Worm (Caenorhabditis elegans): ENCODE data around the gene C05E11.3.
A peak's percentile ranks its signal among the peaks of the same experiment; 100 is the strongest.

C05E11.3 gene

ce11 chrX:4619582-4619981 is 41.5 kb downstream of the C05E11.3 start, which contains the start of gene pqn-65 (continued):
- no peak for TF ChIP-seq R02D3.7 (tag; optimal IDR thresholded peaks at IDR 0.05)
- TF ChIP-seq zag-1 (tag; optimal IDR thresholded peaks at IDR 0.05), result no peak
- TF ChIP-seq peb-1 (tag; optimal IDR thresholded peaks at IDR 0.05), result no peak

ce11 chrX:4620019-4620418 is 42.0 kb downstream of the C05E11.3 start:
- TF ChIP-seq lin-11 (tag; optimal IDR thresholded peaks at IDR 0.05), result peak; percentile 31
- TF ChIP-seq zag-1 (tag; optimal IDR thresholded peaks at IDR 0.05), result peak; percentile 58
- TF ChIP-seq ZK546.5 (tag; optimal IDR thresholded peaks at IDR 0.05), result no peak
- no peak for TF ChIP-seq lin-39 (tag; optimal IDR thresholded peaks at IDR 0.05)
- TF ChIP-seq unc-55 (GFP tag; optimal IDR thresholded peaks at IDR 0.05), result peak; percentile 33

- no peak for TF ChIP-seq nhr-10 (tag; optimal IDR thresholded peaks at IDR 0.05)
- no peak for TF ChIP-seq snpc-4 (tag; optimal IDR thresholded peaks at IDR 0.05)
- no peak for TF ChIP-seq unc-62 (GFP tag; optimal IDR thresholded peaks at IDR 0.05)
- TF ChIP-seq skn-1 (tag; optimal IDR thresholded peaks at IDR 0.05), result no peak
- TF ChIP-seq alr-1 (tag; optimal IDR thresholded peaks at IDR 0.05), result no peak
- no peak for TF ChIP-seq nhr-6 (tag; optimal IDR thresholded peaks at IDR 0.05)
- TF ChIP-seq nhr-11 (tag; optimal IDR thresholded peaks at IDR 0.05), result no peak
- no peak for TF ChIP-seq nhr-21 (tag; optimal IDR thresholded peaks at IDR 0.05)
- TF ChIP-seq unc-39 (tag; optimal IDR thresholded peaks at IDR 0.05), result no peak
- no peak for TF ChIP-seq F13H6.1 (tag; optimal IDR thresholded peaks at IDR 0.05)
- TF ChIP-seq elt-3 (tag; optimal IDR thresholded peaks at IDR 0.05), result no peak
- no peak for TF ChIP-seq ceh-16 (tag; optimal IDR thresholded peaks at IDR 0.05)
- TF ChIP-seq ztf-4 (tag; optimal IDR thresholded peaks at IDR 0.05), result no peak
- TF ChIP-seq C34F6.9 (tag; optimal IDR thresholded peaks at IDR 0.05), result no peak
- no peak for TF ChIP-seq ceh-82 (tag; optimal IDR thresholded peaks at IDR 0.05)
- no peak for TF ChIP-seq mbf-1 (tag; optimal IDR thresholded peaks at IDR 0.05)
- TF ChIP-seq ztf-1 (GFP tag; conservative IDR thresholded peaks at IDR 0.05), result no peak
- TF ChIP-seq sem-4 (tag; optimal IDR thresholded peaks at IDR 0.05), result no peak
These were observed 44.0 kb downstream of the C05E11.3 start, which contains the start of gene C46C11.3 for ce11 chrX:4622024-4622423. Gene C46C11.3 (plus strand): TSS chrX:4622324.

- TF ChIP-seq mdl-1 (tag; optimal IDR thresholded peaks at IDR 0.05), result no peak
- no peak for TF ChIP-seq sma-9 (GFP tag; optimal IDR thresholded peaks at IDR 0.05)
- no peak for TF ChIP-seq sma-9 (tag; optimal IDR thresholded peaks at IDR 0.05)
- no peak for TF ChIP-seq nhr-12 (tag; optimal IDR thresholded peaks at IDR 0.05)
- TF ChIP-seq zag-1 (tag; optimal IDR thresholded peaks at IDR 0.05), result no peak
- TF ChIP-seq ztf-11 (tag; optimal IDR thresholded peaks at IDR 0.05), result no peak
- no peak for TF ChIP-seq lsy-2 (tag; optimal IDR thresholded peaks at IDR 0.05)
- TF ChIP-seq nhr-11 (tag; optimal IDR thresholded peaks at IDR 0.05), result no peak
- no peak for TF ChIP-seq ztf-1 (GFP tag; conservative IDR thresholded peaks at IDR 0.05)
- no peak for TF ChIP-seq mab-5 (tag; optimal IDR thresholded peaks at IDR 0.05)
- no peak for TF ChIP-seq fos-1 (tag; optimal IDR thresholded peaks at IDR 0.05)
These were observed 45.7 kb downstream of the C05E11.3 start for ce11 chrX:4623707-4624106.

- TF ChIP-seq unc-62 (GFP tag; optimal IDR thresholded peaks at IDR 0.05), result no peak
- no peak for TF ChIP-seq ZK546.5 (tag; optimal IDR thresholded peaks at IDR 0.05)
- TF ChIP-seq lin-39 (tag; optimal IDR thresholded peaks at IDR 0.05), result no peak
- TF ChIP-seq C34F6.9 (tag; optimal IDR thresholded peaks at IDR 0.05), result no peak
- TF ChIP-seq ceh-16 (tag; optimal IDR thresholded peaks at IDR 0.05), result no peak
- TF ChIP-seq nhr-77 (tag; optimal IDR thresholded peaks at IDR 0.05), result no peak
- TF ChIP-seq elt-3 (tag; optimal IDR thresholded peaks at IDR 0.05), result no peak
- no peak for TF ChIP-seq dmd-4 (tag; optimal IDR thresholded peaks at IDR 0.05)
These were observed 47.0 kb downstream of the C05E11.3 start for ce11 chrX:4625080-4625479.

- TF ChIP-seq egl-27 (tag; optimal IDR thresholded peaks at IDR 0.05) (no peak), F13H6.1 (tag; optimal IDR thresholded peaks at IDR 0.05) (no peak), ZK546.5 (tag; optimal IDR thresholded peaks at IDR 0.05) (no peak), nhr-12 (tag; optimal IDR thresholded peaks at IDR 0.05) (no peak), Y55F3AM.14 (GFP tag; optimal IDR thresholded peaks at IDR 0.05) (no peak), R02D3.7 (tag; optimal IDR thresholded peaks at IDR 0.05) (no peak), gmeb-1 (tag; optimal IDR thresholded peaks at IDR 0.05) (no peak), nhr-23 (tag; optimal IDR thresholded peaks at IDR 0.05) (no peak), ceh-16 (tag; optimal IDR thresholded peaks at IDR 0.05) (no peak), ceh-82 (tag; optimal IDR thresholded peaks at IDR 0.05) (no peak), unc-62 (GFP tag; optimal IDR thresholded peaks at IDR 0.05) (no peak), ztf-4 (tag; optimal IDR thresholded peaks at IDR 0.05) (no peak), elt-1 (tag; optimal IDR thresholded peaks at IDR 0.05) (no peak), mdl-1 (tag; optimal IDR thresholded peaks at IDR 0.05) (no peak), fos-1 (tag; optimal IDR thresholded peaks at IDR 0.05) (no peak), mab-5 (tag; optimal IDR thresholded peaks at IDR 0.05) (no peak), nhr-10 (tag; optimal IDR thresholded peaks at IDR 0.05) (no peak), lin-13 (GFP tag; optimal IDR thresholded peaks at IDR 0.05) (no peak), nhr-25 (tag; optimal IDR thresholded peaks at IDR 0.05) (no peak)
These were observed 48.9 kb downstream of the C05E11.3 start for ce11 chrX:4626891-4627290.
